Comparison of ENCODE assay signal across 1 worm cellular context in the genomic region with DNA sequence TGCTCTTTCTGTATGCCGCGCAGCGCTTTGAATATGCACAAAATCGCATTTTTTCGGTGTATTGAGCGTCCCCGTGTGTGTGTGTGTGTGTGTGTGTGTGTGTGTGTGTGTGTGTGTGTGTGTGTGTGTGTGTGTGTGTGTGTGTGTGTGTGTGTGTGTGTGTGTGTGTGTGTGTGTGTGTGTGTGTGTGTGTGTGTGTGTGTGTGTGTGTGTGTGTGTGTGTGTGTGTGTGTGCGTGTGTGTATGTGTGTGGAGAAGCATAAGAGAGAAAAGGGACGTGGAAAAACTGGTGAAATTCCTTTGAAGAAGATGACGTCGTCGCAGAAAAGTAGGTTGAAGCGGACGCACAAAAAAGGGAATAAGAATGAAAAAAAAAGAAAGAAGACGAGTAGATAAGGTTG.
TF ChIP-seq lines count a peak whose summit lies in the region.
"Not testable (repeated sequence)": the region's sequence is repeated elsewhere in the genome, so short reads cannot be mapped to it uniquely, and the experiment has no call there.

No protein-coding gene starts in this region.

TF ChIP-seq in whole organism, L4 larva, 104 proteins besides CTCF, POLR2A, EP300 and RAD21 (continued from another document):
- TF ChIP-seq hmg-1.1 (GFP tag; IDR thresholded peaks at IDR 0.05; lab: Robert Waterston, UW), result peak; percentile 72
- peak; percentile 67 for TF ChIP-seq T20F7.1 (GFP tag; optimal IDR thresholded peaks at IDR 0.05; lab: Kevin White, UChicago)
- TF ChIP-seq ceh-20 (GFP tag; IDR thresholded peaks at IDR 0.05; lab: Robert Waterston, UW), result peak; percentile 75
- TF ChIP-seq nhr-42 (GFP tag; IDR thresholded peaks at IDR 0.05; lab: Robert Waterston, UW), result peak; percentile 26; the same call in 1 of the 2 replicates
- peak; percentile 96 for TF ChIP-seq aha-1 (tag; lab: Kevin White, UChicago)
- TF ChIP-seq pha-4 (GFP tag; IDR thresholded peaks at IDR 0.05; lab: Robert Waterston, UW), result peak; percentile 57; the same call in 1 of the 2 replicates
- not testable (repeated sequence) for TF ChIP-seq pha-4 (tag; optimal IDR thresholded peaks at IDR 0.05; lab: Kevin White, UChicago)
- peak; percentile 90 for TF ChIP-seq rbr-2 (tag; optimal IDR thresholded peaks at IDR 0.05; lab: Kevin White, UChicago)
